Worm (Caenorhabditis elegans): ENCODE data around the gene sto-5.

Gene sto-5

DNA sequence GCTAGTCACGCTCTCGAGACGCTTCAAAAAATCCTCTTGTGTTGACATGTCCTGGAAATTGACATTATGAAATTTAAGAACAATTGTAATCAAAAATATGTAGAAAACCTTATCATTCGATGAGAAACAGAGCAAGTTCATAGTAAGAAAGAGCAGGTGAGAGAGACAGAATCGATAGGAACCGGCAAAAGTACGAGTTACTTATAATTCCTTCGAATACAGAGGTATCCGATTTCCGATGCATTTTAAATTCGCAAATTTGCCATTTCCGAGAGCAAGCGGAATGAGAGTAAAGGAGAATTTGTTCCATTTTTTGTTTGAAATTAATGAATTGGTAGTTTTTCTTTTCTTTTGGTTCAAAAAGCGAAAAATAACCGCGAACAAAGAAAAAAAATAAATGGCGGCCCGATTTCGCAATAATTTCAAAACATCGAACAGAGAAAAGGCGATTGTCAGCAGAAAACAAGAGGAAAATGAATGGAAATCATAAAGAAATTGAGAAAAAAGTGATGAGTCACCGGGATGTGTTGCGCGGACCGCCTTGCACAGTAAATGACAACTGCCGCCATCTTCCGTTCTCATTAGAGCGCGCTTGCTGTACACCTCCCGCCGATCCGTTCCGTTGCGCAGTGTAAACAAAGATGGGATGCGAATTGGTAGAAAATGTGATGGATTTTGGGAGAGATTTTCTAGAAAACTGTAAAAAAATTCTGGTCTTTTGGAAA lies 11.5 kb downstream of the sto-5 start, which contains the start of gene cas-1 (continued):
- TF ChIP-seq grh-1 (GFP tag; IDR thresholded peaks at IDR 0.05) (no peak), nhr-84 (tag; optimal IDR thresholded peaks at IDR 0.05) (no peak), rnt-1 (tag; optimal IDR thresholded peaks at IDR 0.05) (no peak), isw-1 (GFP tag; IDR thresholded peaks at IDR 0.05) (no peak), unc-62 (GFP tag; optimal IDR thresholded peaks at IDR 0.05) (no peak), F16B12.6 (tag; optimal IDR thresholded peaks at IDR 0.05) (no peak), nhr-47 (tag; optimal IDR thresholded peaks at IDR 0.05) (no peak), C34B4.2 (tag; optimal IDR thresholded peaks at IDR 0.05) (no peak), pag-3 (tag; optimal IDR thresholded peaks at IDR 0.05; ENCODE audit: borderline replicate concordance, insufficient read depth) (no peak), zip-4 (GFP tag; optimal IDR thresholded peaks at IDR 0.05) (peak; percentile 85), nhr-90 (tag; optimal IDR thresholded peaks at IDR 0.05; ENCODE audit: poor library complexity) (no peak), ztf-11 (tag; optimal IDR thresholded peaks at IDR 0.05) (no peak), lin-13 (GFP tag; optimal IDR thresholded peaks at IDR 0.05) (no peak), sptf-1 (tag; optimal IDR thresholded peaks at IDR 0.05) (no peak), jun-1 (tag; optimal IDR thresholded peaks at IDR 0.05) (peak; percentile 13), C04F5.9 (tag; optimal IDR thresholded peaks at IDR 0.05) (no peak), ceh-63 (GFP tag; optimal IDR thresholded peaks at IDR 0.05) (no peak), hpl-2 (GFP tag; optimal IDR thresholded peaks at IDR 0.05) (no peak), nhr-19 (GFP tag; conservative IDR thresholded peaks at IDR 0.05) (no peak), ceh-8 (GFP tag; optimal IDR thresholded peaks at IDR 0.05) (no peak), ama-1 (optimal IDR thresholded peaks at IDR 0.05) (no peak), sox-4 (tag; optimal IDR thresholded peaks at IDR 0.05) (no peak), egl-13 (tag; optimal IDR thresholded peaks at IDR 0.05) (no peak), tbx-2 (tag; optimal IDR thresholded peaks at IDR 0.05) (no peak), nhr-76 (tag; optimal IDR thresholded peaks at IDR 0.05) (no peak), lsy-2 (tag; optimal IDR thresholded peaks at IDR 0.05) (peak in 1 of 2 experiments; percentile 31), fkh-8 (tag; optimal IDR thresholded peaks at IDR 0.05) (peak; percentile 17), aha-1 (tag; optimal IDR thresholded peaks at IDR 0.05) (no peak), vab-15 (tag; optimal IDR thresholded peaks at IDR 0.05) (no peak), lin-35 (GFP tag; optimal IDR thresholded peaks at IDR 0.05) (peak; percentile 25 to 53), pqm-1 (tag; optimal IDR thresholded peaks at IDR 0.05) (no peak), ets-5 (GFP tag; IDR thresholded peaks at IDR 0.05) (no peak), fkh-10 (GFP tag; optimal IDR thresholded peaks at IDR 0.05) (no peak), C16A3.4 (tag; optimal IDR thresholded peaks at IDR 0.05) (peak; percentile 3), unc-98 (GFP tag; IDR thresholded peaks at IDR 0.05) (no peak), dsc-1 (tag; optimal IDR thresholded peaks at IDR 0.05) (no peak), lin-14 (GFP tag; optimal IDR thresholded peaks at IDR 0.05) (peak; percentile 88), mab-9 (GFP tag; IDR thresholded peaks at IDR 0.05) (no peak), mep-1 (tag; optimal IDR thresholded peaks at IDR 0.05) (no peak), ceh-88 (GFP tag; IDR thresholded peaks at IDR 0.05) (no peak)

- TF ChIP-seq alr-1 (tag; optimal IDR thresholded peaks at IDR 0.05; ENCODE audit: borderline replicate concordance) (no peak), elt-2 (tag; optimal IDR thresholded peaks at IDR 0.05) (peak; percentile 56), egl-13 (tag; optimal IDR thresholded peaks at IDR 0.05) (no peak), nhr-90 (tag; optimal IDR thresholded peaks at IDR 0.05; ENCODE audit: poor library complexity) (peak; percentile 6), unc-98 (GFP tag; IDR thresholded peaks at IDR 0.05) (no peak), ceh-82 (tag; optimal IDR thresholded peaks at IDR 0.05) (no peak), lin-35 (GFP tag; optimal IDR thresholded peaks at IDR 0.05) (peak in 1 of 2 experiments; percentile 38), efl-1 (optimal IDR thresholded peaks at IDR 0.05) (no peak), efl-1 (GFP tag; optimal IDR thresholded peaks at IDR 0.05 in 1 of 2) (peak in 1 of 2 experiments; percentile 92)
These were observed 12.1 kb downstream of the sto-5 start for ce11 chrX:16813148-16813547.
